Fruit fly (Drosophila melanogaster) whole organism, prepupa: ENCODE data around the gene Sgs3.

Experiments
- CG11294 ChIP-seq: fragments of 200-800 bp; sonication (Bioruptor generic); IDR thresholded peaks from 2 replicates; pipeline ENCODE4 v1.3.6; 2022; ENCODE audit warnings: missing biosample characterization, missing genetic modification characterization
- CG31627 ChIP-seq: fragments of 200-800 bp; sonication (Bioruptor generic); optimal IDR thresholded peaks from 3 replicates; lab custom pipeline; 2016; ENCODE audit warnings: missing biosample characterization, missing genetic modification characterization
- CG7368 ChIP-seq: fragments of 200-800 bp; sonication (Bioruptor generic); optimal IDR thresholded peaks from 3 replicates; lab custom pipeline; 2016; ENCODE audit warnings: missing biosample characterization, missing genetic modification characterization
- Hr4 ChIP-seq: fragments of 200-800 bp; sonication (Bioruptor generic); optimal IDR thresholded peaks from 3 replicates; lab custom pipeline; 2016; ENCODE audit warnings: missing biosample characterization, missing genetic modification characterization
- Met ChIP-seq: fragments of 200-800 bp; sonication (Bioruptor generic); optimal IDR thresholded peaks from 3 replicates; lab custom pipeline; 2016; ENCODE audit warnings: missing biosample characterization, missing genetic modification characterization
- OdsH ChIP-seq: fragments of 200-800 bp; sonication (Bioruptor generic); optimal IDR thresholded peaks from 3 replicates; lab custom pipeline; 2016; ENCODE audit warnings: missing biosample characterization, missing genetic modification characterization
- eg ChIP-seq: fragments of 200-800 bp; sonication (Bioruptor generic); IDR thresholded peaks from 3 replicates; pipeline ENCODE4 v1.3.6; 2022; ENCODE audit warnings: missing biosample characterization, missing genetic modification characterization

DNA sequence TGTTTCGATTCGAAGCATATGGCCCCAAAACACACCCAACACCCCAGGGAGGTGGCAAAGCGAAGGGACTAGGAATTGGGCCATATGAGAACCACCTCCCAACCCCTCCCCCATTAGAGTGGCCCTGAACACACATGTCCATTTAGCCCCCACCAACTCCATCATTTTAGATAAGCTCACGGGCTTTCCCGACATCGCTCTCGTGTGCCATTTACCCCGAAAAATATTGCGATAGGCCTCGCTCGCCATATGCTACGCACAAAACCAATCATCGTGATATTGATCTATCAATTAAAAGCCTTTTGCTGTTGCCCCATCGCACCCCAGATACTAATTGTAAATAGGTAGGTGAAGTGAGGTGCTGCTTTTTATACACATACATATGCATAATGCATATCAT is 18.3 kb downstream of the Sgs3 start:
- TF ChIP-seq CG31627 (GFP tag; lab: Kevin White, UChicago) (no peak), CG7368 (GFP tag; lab: Kevin White, UChicago) (no peak), eg (GFP tag; lab: Robert Waterston, UW) (no peak), CG11294 (no peak), Met (GFP tag; lab: Kevin White, UChicago) (no peak), Hr4 (no peak), OdsH (no peak)
